Worm (Caenorhabditis elegans): ENCODE results near the gene zipt-17.

ce11 chrIV:17346599-17347218, 20.5 kb downstream of the zipt-17 start, which contains the start of the genes clec-197 and clec-198:
- TF ChIP-seq flt-1 (GFP tag; IDR thresholded peaks at IDR 0.05) (no peak), cog-1 (tag; optimal IDR thresholded peaks at IDR 0.05) (no peak), klf-2 (GFP tag; conservative IDR thresholded peaks at IDR 0.05) (no peak), tab-1 (GFP tag; IDR thresholded peaks at IDR 0.05) (no peak), med-1 (GFP tag; optimal IDR thresholded peaks at IDR 0.05; ENCODE audit: insufficient read depth) (no peak), ztf-23 (GFP tag; IDR thresholded peaks at IDR 0.05) (no peak), ztf-29 (GFP tag; IDR thresholded peaks at IDR 0.05) (no peak), ref-1 (GFP tag; conservative IDR thresholded peaks at IDR 0.05) (no peak), T22C8.4 (GFP tag; IDR thresholded peaks at IDR 0.05) (no peak)
